Worm (Caenorhabditis elegans) whole organism, late embryonic: ENCODE data around the gene mcm-3AP.

Source experiments
- C08G9.2 ChIP-seq: sonication (generic microtip); optimal IDR thresholded peaks from 2 replicates; lab custom pipeline; 2016; ENCODE audit warnings: mild to moderate bottlenecking, missing genetic modification characterization, moderate library complexity, missing compliant biosample characterization
- C38D4.7 ChIP-seq: fragments of 200-800 bp; sonication (Bioruptor generic); optimal IDR thresholded peaks from 2 replicates; lab custom pipeline; 2018; ENCODE audit warnings: mild to moderate bottlenecking, missing genetic modification characterization, moderate library complexity, missing compliant biosample characterization
- F13H6.1 ChIP-seq: sonication (generic microtip); optimal IDR thresholded peaks from 2 replicates; lab custom pipeline; 2016; ENCODE audit warnings: missing genetic modification characterization, missing compliant biosample characterization
- T23F11.4 ChIP-seq: fragments of 200-800 bp; sonication (Bioruptor generic); optimal IDR thresholded peaks from 2 replicates; lab custom pipeline; 2018; ENCODE audit warnings: mild to moderate bottlenecking, missing genetic modification characterization, missing compliant biosample characterization
- Y22D7AL.16 ChIP-seq: sonication (generic microtip); optimal IDR thresholded peaks from 2 replicates; lab custom pipeline; 2016; ENCODE audit warnings: missing genetic modification characterization, missing compliant biosample characterization
- ahr-1 ChIP-seq: sonication (generic microtip); optimal IDR thresholded peaks from 2 replicates; lab custom pipeline; 2016; ENCODE audit warnings: missing genetic modification characterization, missing compliant biosample characterization
- ceh-14 ChIP-seq: sonication (generic microtip); optimal IDR thresholded peaks from 2 replicates; lab custom pipeline; 2016; ENCODE audit warnings: missing genotype, missing genetic modification characterization, missing compliant biosample characterization
- ceh-18 ChIP-seq: sonication (generic microtip); optimal IDR thresholded peaks from 2 replicates; lab custom pipeline; 2016; ENCODE audit warnings: missing genetic modification characterization, missing compliant biosample characterization
- ceh-19 ChIP-seq: fragments of 200-800 bp; sonication (Bioruptor generic); optimal IDR thresholded peaks from 2 replicates; lab custom pipeline; 2018; ENCODE audit warnings: mild to moderate bottlenecking, missing genetic modification characterization, missing compliant biosample characterization
- ceh-22 ChIP-seq: sonication (generic microtip); optimal IDR thresholded peaks from 2 replicates; lab custom pipeline; 2017; ENCODE audit warnings: missing biosample characterization, missing genetic modification characterization
- ceh-24 ChIP-seq: sonication (generic microtip); optimal IDR thresholded peaks from 2 replicates; lab custom pipeline; 2016; ENCODE audit warnings: mild to moderate bottlenecking, missing genetic modification characterization, missing compliant biosample characterization
- ceh-30 ChIP-seq: fragments of 150-350 bp; optimal IDR thresholded peaks from 2 replicates; lab custom pipeline; 2014; ENCODE audit warnings: missing biosample characterization, missing genetic modification characterization
- ceh-34 ChIP-seq: sonication (generic microtip); optimal IDR thresholded peaks from 2 replicates; lab custom pipeline; 2016; ENCODE audit warnings: mild to moderate bottlenecking, missing genetic modification characterization, missing compliant biosample characterization
- ceh-48 ChIP-seq: sonication (generic microtip); optimal IDR thresholded peaks from 2 replicates; lab custom pipeline; 2016; ENCODE audit warnings: missing genetic modification characterization, inconsistent platforms, missing compliant biosample characterization
- ceh-6 ChIP-seq: fragments of 200-800 bp; sonication (Bioruptor generic); optimal IDR thresholded peaks from 2 replicates; lab custom pipeline; 2018; ENCODE audit warnings: mild to moderate bottlenecking, missing genetic modification characterization, missing compliant biosample characterization
- elt-2 ChIP-seq: sonication (generic microtip); optimal IDR thresholded peaks from 2 replicates; lab custom pipeline; 2016; ENCODE audit warnings: missing genetic modification reagents, missing genetic modification characterization, missing compliant biosample characterization
- elt-4 ChIP-seq: sonication (generic microtip); optimal IDR thresholded peaks from 2 replicates; lab custom pipeline; 2016; ENCODE audit warnings: missing genetic modification characterization, missing compliant biosample characterization
- eyg-1 ChIP-seq: sonication (generic microtip); optimal IDR thresholded peaks from 2 replicates; lab custom pipeline; 2016; ENCODE audit warnings: missing genotype, missing genetic modification characterization, missing compliant biosample characterization
- fax-1 ChIP-seq: sonication (generic microtip); optimal IDR thresholded peaks from 2 replicates; lab custom pipeline; 2016; ENCODE audit warnings: missing genotype, missing genetic modification characterization, missing compliant biosample characterization
- gmeb-2 ChIP-seq: sonication (generic microtip); optimal IDR thresholded peaks from 2 replicates; lab custom pipeline; 2016; ENCODE audit warnings: missing genetic modification characterization, inconsistent platforms, missing compliant biosample characterization
- hlh-30 ChIP-seq: sonication (generic microtip); optimal IDR thresholded peaks from 2 replicates; lab custom pipeline; 2017; ENCODE audit warnings: antibody characterized with exemption, missing genetic modification characterization, missing compliant biosample characterization; ENCODE audit not compliant: insufficient read depth
- hlh-6 ChIP-seq: sonication (generic microtip); optimal IDR thresholded peaks from 2 replicates; lab custom pipeline; 2016; ENCODE audit warnings: missing genotype, missing genetic modification characterization, missing compliant biosample characterization
- hlh-8 ChIP-seq: sonication (generic microtip); optimal IDR thresholded peaks from 2 replicates; lab custom pipeline; 2016; ENCODE audit warnings: missing genotype, missing genetic modification characterization, missing compliant biosample characterization
- lim-6 ChIP-seq: sonication (generic microtip); optimal IDR thresholded peaks from 2 replicates; lab custom pipeline; 2016; ENCODE audit warnings: missing genetic modification characterization, missing compliant biosample characterization
- madf-2 ChIP-seq: sonication (generic microtip); optimal IDR thresholded peaks from 2 replicates; lab custom pipeline; 2017; ENCODE audit warnings: missing genetic modification characterization, missing compliant biosample characterization
- mec-3 ChIP-seq: sonication (generic microtip); optimal IDR thresholded peaks from 2 replicates; lab custom pipeline; 2016; ENCODE audit warnings: borderline replicate concordance, missing genetic modification characterization, missing compliant biosample characterization
- nfya-1 ChIP-seq: sonication (generic microtip); optimal IDR thresholded peaks from 2 replicates; lab custom pipeline; 2017; ENCODE audit warnings: missing genetic modification characterization, mild to moderate bottlenecking, missing compliant biosample characterization, antibody characterized with exemption, moderate library complexity
- npax-4 ChIP-seq: sonication (generic microtip); optimal IDR thresholded peaks from 2 replicates; lab custom pipeline; 2016; ENCODE audit warnings: missing genetic modification characterization, missing compliant biosample characterization
- odd-2 ChIP-seq: sonication (generic microtip); optimal IDR thresholded peaks from 2 replicates; lab custom pipeline; 2017; ENCODE audit warnings: antibody characterized with exemption, mild to moderate bottlenecking, missing genetic modification characterization, missing compliant biosample characterization
- pag-3 ChIP-seq: sonication (generic microtip); optimal IDR thresholded peaks from 2 replicates; lab custom pipeline; 2016; ENCODE audit warnings: missing compliant biosample characterization, missing genetic modification characterization, borderline replicate concordance
- pha-2 ChIP-seq: sonication (generic microtip); optimal IDR thresholded peaks from 2 replicates; lab custom pipeline; 2017; ENCODE audit warnings: mild to moderate bottlenecking, missing genetic modification characterization, missing compliant biosample characterization
- pha-4 ChIP-seq: fragments of 150-350 bp; optimal IDR thresholded peaks from 2 replicates; lab custom pipeline; 2018; ENCODE audit warnings: missing biosample characterization, missing genetic modification reagents, missing genetic modification characterization
- syd-9 ChIP-seq: sonication (generic microtip); optimal IDR thresholded peaks from 2 replicates; lab custom pipeline; 2016; ENCODE audit warnings: mild to moderate bottlenecking, missing genetic modification characterization, moderate library complexity, missing compliant biosample characterization
- tbx-7 ChIP-seq: sonication (generic microtip); optimal IDR thresholded peaks from 2 replicates; lab custom pipeline; 2016; ENCODE audit warnings: missing genotype, missing genetic modification characterization, missing compliant biosample characterization
- unc-3 ChIP-seq, 2 experiments: fragments of 200-800 bp in 1 of 2; sonication (Bioruptor generic) in 1 of 2; sonication (generic microtip) in 1 of 2; conservative IDR thresholded peaks in 1 of 2; optimal IDR thresholded peaks in 1 of 2; 2 replicates each; pipeline versions ENCODE4 v1.3.6 to Lab custom; 2016 to 2022; ENCODE audit warnings: missing compliant biosample characterization in 2 of 2, missing genetic modification characterization in 2 of 2, missing genetic modification reagents in 1 of 2
- unc-42 ChIP-seq: sonication (generic microtip); optimal IDR thresholded peaks from 2 replicates; lab custom pipeline; 2016; ENCODE audit warnings: missing genotype, missing genetic modification characterization, missing compliant biosample characterization
- unc-55 ChIP-seq: sonication (generic microtip); optimal IDR thresholded peaks from 2 replicates; lab custom pipeline; 2017; ENCODE audit warnings: missing biosample characterization, missing genetic modification reagents, missing genetic modification characterization

Gene mcm-3AP

ce11 chrIV:7977452-7977940 is 29.0 kb downstream of the mcm-3AP start, which contains the start of gene ora-1:
Gene ora-1, plus strand, starts transcription at chrIV:7977890.
- no peak for TF ChIP-seq C08G9.2
- TF ChIP-seq Y22D7AL.16 (tag; lab: Kevin White, UChicago) = no peak
- no peak for TF ChIP-seq npax-4 (tag; lab: Kevin White, UChicago)
- TF ChIP-seq ceh-18 (tag; lab: Kevin White, UChicago) = no peak
- no peak for TF ChIP-seq pha-2 (tag; lab: Kevin White, UChicago)
- TF ChIP-seq fax-1 (tag; lab: Kevin White, UChicago) = no peak
- no peak for TF ChIP-seq pha-4 (tag; lab: Kevin White, UChicago)
- TF ChIP-seq ceh-14 (tag; lab: Kevin White, UChicago) = no peak
- TF ChIP-seq T23F11.4 (GFP tag; lab: Kevin White, UChicago) = no peak
- TF ChIP-seq ceh-30 (tag; lab: Kevin White, UChicago) = no peak

ce11 chrIV:7979588-7979987 is 31.1 kb downstream of the mcm-3AP start, which contains the start of gene unc-24:
Gene unc-24, plus strand, starts transcription at chrIV:7979870.
- TF ChIP-seq eyg-1 (tag; lab: Kevin White, UChicago) (no peak), ceh-6 (GFP tag; lab: Kevin White, UChicago) (no peak), ceh-30 (tag; lab: Kevin White, UChicago) (no peak), unc-55 (no peak), unc-42 (tag; lab: Kevin White, UChicago) (peak; percentile 95), nfya-1 (tag; lab: Kevin White, UChicago) (peak; percentile 64), madf-2 (tag; lab: Kevin White, UChicago) (no peak), tbx-7 (tag; lab: Kevin White, UChicago) (no peak), ceh-19 (GFP tag; lab: Kevin White, UChicago) (no peak), hlh-8 (tag; lab: Kevin White, UChicago) (no peak), odd-2 (no peak), ceh-48 (tag; lab: Kevin White, UChicago) (peak; percentile 56), C08G9.2 (no peak), F13H6.1 (tag; lab: Kevin White, UChicago) (no peak), elt-2 (tag; lab: Kevin White, UChicago) (no peak), ceh-18 (tag; lab: Kevin White, UChicago) (no peak), unc-3 (GFP tag; conservative IDR thresholded peaks at IDR 0.05; lab: Robert Waterston, UW) (no peak), unc-3 (tag; optimal IDR thresholded peaks at IDR 0.05; lab: Kevin White, UChicago) (no peak), elt-4 (tag; lab: Kevin White, UChicago) (no peak)

ce11 chrIV:7982024-7982576 is 33.6 kb downstream of the mcm-3AP start, which contains the start of gene arf-5:
Gene arf-5, plus strand, starts transcription at chrIV:7982526.
- TF ChIP-seq hlh-30 (tag; lab: Kevin White, UChicago) = peak; percentile 35
- TF ChIP-seq C38D4.7 (GFP tag; lab: Kevin White, UChicago) = no peak
- TF ChIP-seq nfya-1 (tag; lab: Kevin White, UChicago) = peak; percentile 14
- peak; percentile 7 for TF ChIP-seq unc-42 (tag; lab: Kevin White, UChicago)

ce11 chrIV:7983021-7983420 is 34.5 kb downstream of the mcm-3AP start:
- no peak for TF ChIP-seq ceh-34 (tag; lab: Kevin White, UChicago)
- no peak for TF ChIP-seq hlh-6 (tag; lab: Kevin White, UChicago)
- no peak for TF ChIP-seq gmeb-2 (tag; lab: Kevin White, UChicago)
- no peak for TF ChIP-seq ahr-1 (tag; lab: Kevin White, UChicago)
- no peak for TF ChIP-seq unc-42 (tag; lab: Kevin White, UChicago)
- TF ChIP-seq syd-9 (tag; lab: Kevin White, UChicago) = no peak
- no peak for TF ChIP-seq lim-6 (tag; lab: Kevin White, UChicago)
- TF ChIP-seq pag-3 (tag; lab: Kevin White, UChicago) = no peak
- no peak for TF ChIP-seq ceh-6 (GFP tag; lab: Kevin White, UChicago)
- TF ChIP-seq mec-3 (tag; lab: Kevin White, UChicago) = no peak
- TF ChIP-seq ceh-22 = no peak
- no peak for TF ChIP-seq ceh-14 (tag; lab: Kevin White, UChicago)
- no peak for TF ChIP-seq ceh-24 (tag; lab: Kevin White, UChicago)
